Fruit fly (Drosophila melanogaster) whole organism, embryonic: Measurements from ENCODE around the gene Rip11.

Experiments used
- CG10543 ChIP-seq: fragments of 200-800 bp; sonication (Bioruptor generic); optimal IDR thresholded peaks from 3 replicates; lab custom pipeline; 2017; ENCODE audit warnings: missing biosample characterization, mild to moderate bottlenecking, missing genetic modification characterization, moderate library complexity
- CG12104 ChIP-seq: fragments of 200-800 bp; sonication (Bioruptor generic); optimal IDR thresholded peaks from 3 replicates; lab custom pipeline; 2016; ENCODE audit warnings: missing biosample characterization, missing genetic modification characterization
- CG12769 ChIP-seq: fragments of 200-800 bp; sonication (Bioruptor generic); optimal IDR thresholded peaks from 2 replicates; lab custom pipeline; 2019; ENCODE audit warnings: missing biosample characterization, mild to moderate bottlenecking, missing genetic modification characterization, moderate library complexity
- CG14050 ChIP-seq: fragments of 200-800 bp; sonication (Bioruptor generic); IDR thresholded peaks from 3 replicates; pipeline ENCODE4 v1.3.6; 2022; ENCODE audit warnings: missing biosample characterization, missing genetic modification characterization
- CG15696 ChIP-seq: fragments of 200-800 bp; sonication (Bioruptor generic); optimal IDR thresholded peaks from 2 replicates; lab custom pipeline; 2019; ENCODE audit warnings: missing biosample characterization, mild to moderate bottlenecking, missing genetic modification characterization, moderate library complexity
- CG16813 ChIP-seq: fragments of 200-800 bp; sonication (Bioruptor generic); IDR thresholded peaks from 3 replicates; pipeline ENCODE4 v1.3.6; 2022; ENCODE audit warnings: missing biosample characterization, missing genetic modification characterization; ENCODE audit not compliant: partially characterized antibody
- CG17361 ChIP-seq: fragments of 200-800 bp; sonication (Bioruptor generic); IDR thresholded peaks from 3 replicates; pipeline ENCODE4 v1.3.6; 2022; ENCODE audit warnings: missing biosample characterization, missing genetic modification characterization
- CG17829 ChIP-seq: fragments of 200-800 bp; optimal IDR thresholded peaks from 2 replicates; lab custom pipeline; 2019; ENCODE audit warnings: missing biosample characterization, mild to moderate bottlenecking, missing genetic modification characterization, moderate library complexity
- CG18619 ChIP-seq: fragments of 200-800 bp; sonication (Bioruptor generic); optimal IDR thresholded peaks from 3 replicates; lab custom pipeline; 2017; ENCODE audit warnings: missing biosample characterization, mild to moderate bottlenecking, missing genetic modification characterization
- CG2889 ChIP-seq: fragments of 200-800 bp; sonication (Bioruptor generic); IDR thresholded peaks from 3 replicates; pipeline ENCODE4 v1.3.6; 2022; ENCODE audit warnings: missing biosample characterization, missing genetic modification characterization
- CG31224 ChIP-seq: fragments of 200-800 bp; sonication (Bioruptor generic); IDR thresholded peaks from 2 replicates; pipeline ENCODE4 v1.3.6; 2022; ENCODE audit warnings: missing biosample characterization, missing genetic modification characterization
- CG3163 ChIP-seq: fragments of 200-800 bp; sonication (Bioruptor generic); optimal IDR thresholded peaks from 3 replicates; lab custom pipeline; 2016; ENCODE audit warnings: missing biosample characterization, missing genetic modification characterization
- CG3407 ChIP-seq: fragments of 200-800 bp; sonication (Bioruptor generic); optimal IDR thresholded peaks from 2 replicates; lab custom pipeline; 2018; ENCODE audit warnings: missing biosample characterization, mild to moderate bottlenecking, missing genetic modification characterization
- CG34422 ChIP-seq: fragments of 200-800 bp; sonication (Bioruptor generic); IDR thresholded peaks from 3 replicates; pipeline ENCODE4 v1.3.6; 2022; ENCODE audit warnings: missing biosample characterization, missing genetic modification characterization
- CG3726 ChIP-seq: fragments of 200-800 bp; sonication (Bioruptor generic); IDR thresholded peaks from 3 replicates; pipeline ENCODE4, ENCODE4 v1.3.6; 2022; ENCODE audit warnings: missing biosample characterization, missing genetic modification characterization
- CG6765 ChIP-seq: fragments of 200-800 bp; sonication (Bioruptor generic); optimal IDR thresholded peaks from 3 replicates; lab custom pipeline; 2017; ENCODE audit warnings: missing biosample characterization, mild to moderate bottlenecking, missing genetic modification characterization
- CG7271 ChIP-seq: fragments of 200-800 bp; sonication (Bioruptor generic); optimal IDR thresholded peaks from 2 replicates; lab custom pipeline; 2018; ENCODE audit warnings: missing biosample characterization, mild to moderate bottlenecking, missing genetic modification characterization, moderate library complexity
- CG7839 ChIP-seq: fragments of 200-800 bp; sonication (Bioruptor generic); optimal IDR thresholded peaks from 3 replicates; lab custom pipeline; 2018; ENCODE audit warnings: missing biosample characterization, mild to moderate bottlenecking, missing genetic modification characterization, moderate library complexity
- CG8290 ChIP-seq, 3 experiments: fragments of 200-800 bp; sonication (Bioruptor generic); optimal IDR thresholded peaks; 2 replicates each; lab custom pipeline; 2016 to 2019; ENCODE audit warnings: missing biosample characterization in 3 of 3, missing genetic modification characterization in 3 of 3, mild to moderate bottlenecking in 2 of 3, moderate library complexity in 1 of 3
- CG8388 ChIP-seq: fragments of 200-800 bp; sonication (Bioruptor generic); optimal IDR thresholded peaks from 2 replicates; lab custom pipeline; 2019; ENCODE audit warnings: missing biosample characterization, mild to moderate bottlenecking, missing genetic modification characterization, moderate library complexity
- CG8765 ChIP-seq: fragments of 200-800 bp; sonication (Bioruptor generic); IDR thresholded peaks from 2 replicates; pipeline ENCODE4 v1.3.6; 2022; ENCODE audit warnings: missing biosample characterization, missing genetic modification characterization
- CG9727 ChIP-seq: fragments of 200-800 bp; sonication (Bioruptor generic); optimal IDR thresholded peaks from 3 replicates; lab custom pipeline; 2017; ENCODE audit warnings: missing biosample characterization, mild to moderate bottlenecking, missing genetic modification characterization
- CkIIα-i1 ChIP-seq: fragments of 200-800 bp; sonication (Bioruptor generic); IDR thresholded peaks from 2 replicates; pipeline ENCODE4 v1.3.6; 2022; ENCODE audit warnings: missing biosample characterization, missing genetic modification characterization
- ERR ChIP-seq: fragments of 200-800 bp; sonication (Bioruptor generic); optimal IDR thresholded peaks from 2 replicates; lab custom pipeline; 2016; ENCODE audit warnings: missing biosample characterization, missing genetic modification characterization
- Ets65A ChIP-seq: fragments of 200-800 bp; sonication (Bioruptor generic); peaks from one replicate; lab custom pipeline; 2016; ENCODE audit warnings: missing biosample characterization, missing genetic modification characterization
- Fer3 ChIP-seq: fragments of 200-800 bp; sonication (Bioruptor generic); optimal IDR thresholded peaks from 2 replicates; lab custom pipeline; 2018; ENCODE audit warnings: missing biosample characterization, mild to moderate bottlenecking, missing genetic modification characterization, moderate library complexity
- GATAe ChIP-seq: fragments of 200-800 bp; sonication (Bioruptor generic); conservative IDR thresholded peaks from 2 replicates; pipeline ENCODE4 v1.3.6; 2022; ENCODE audit warnings: missing biosample characterization, missing genetic modification characterization
- Gsc ChIP-seq: fragments of 200-800 bp; sonication (Bioruptor generic); IDR thresholded peaks from 2 replicates; pipeline ENCODE4 v1.3.6; 2022; ENCODE audit warnings: missing biosample characterization, missing genetic modification characterization
- H15 ChIP-seq: fragments of 200-800 bp; sonication (Bioruptor generic); IDR thresholded peaks from 3 replicates; pipeline ENCODE4 v1.3.6; 2022; ENCODE audit warnings: missing biosample characterization, missing genetic modification characterization
- HLH4C ChIP-seq: fragments of 200-800 bp; sonication (Bioruptor generic); IDR thresholded peaks from 3 replicates; pipeline ENCODE4 v1.3.6; 2022; ENCODE audit warnings: missing biosample characterization, missing genetic modification characterization; ENCODE audit not compliant: partially characterized antibody
- Xbp1 ChIP-seq: fragments of 200-800 bp; sonication (Bioruptor generic); optimal IDR thresholded peaks from 3 replicates; lab custom pipeline; 2016; ENCODE audit warnings: missing biosample characterization, mild to moderate bottlenecking, missing genetic modification characterization
- Xrp1 ChIP-seq: fragments of 200-800 bp; sonication (Bioruptor generic); IDR thresholded peaks from 2 replicates; pipeline ENCODE4 v1.3.6; 2022; ENCODE audit warnings: missing biosample characterization, missing genetic modification characterization
- abd-A ChIP-seq: fragments of 200-800 bp; sonication (Bioruptor generic); optimal IDR thresholded peaks from 3 replicates; lab custom pipeline; 2019; ENCODE audit warnings: missing biosample characterization, mild to moderate bottlenecking, missing genetic modification characterization, moderate library complexity
- aop ChIP-seq: fragments of 200-800 bp; sonication (Bioruptor generic); IDR thresholded peaks from 2 replicates; pipeline ENCODE4 v1.3.6; 2022; ENCODE audit warnings: missing biosample characterization, missing genetic modification characterization
- ewg ChIP-seq: fragments of 200-800 bp; sonication (Bioruptor generic); optimal IDR thresholded peaks from 3 replicates; lab custom pipeline; 2017; ENCODE audit warnings: mild to moderate bottlenecking, missing biosample characterization, missing genetic modification reagents, missing genetic modification characterization
- gce ChIP-seq: fragments of 200-800 bp; sonication (Bioruptor generic); IDR thresholded peaks from 3 replicates; pipeline ENCODE4 v1.3.6; 2022; ENCODE audit warnings: missing biosample characterization, missing genetic modification characterization
- gcm2 ChIP-seq: fragments of 200-800 bp; sonication (Bioruptor generic); optimal IDR thresholded peaks from 2 replicates; lab custom pipeline; 2016; ENCODE audit warnings: missing biosample characterization, missing genetic modification characterization
- her ChIP-seq: fragments of 200-800 bp; sonication (Bioruptor generic); optimal IDR thresholded peaks from 2 replicates; lab custom pipeline; 2016; ENCODE audit warnings: missing biosample characterization, missing genetic modification characterization
- jumu ChIP-seq: fragments of 200-800 bp; sonication (Bioruptor generic); optimal IDR thresholded peaks from 3 replicates; lab custom pipeline; 2016; ENCODE audit warnings: missing biosample characterization, missing genetic modification characterization
- klu ChIP-seq: fragments of 200-800 bp; sonication (Bioruptor generic); IDR thresholded peaks from 2 replicates; pipeline ENCODE4 v1.3.6; 2022; ENCODE audit warnings: missing biosample characterization, missing genetic modification characterization
- lilli ChIP-seq: fragments of 200-800 bp; sonication (Bioruptor generic); optimal IDR thresholded peaks from 3 replicates; lab custom pipeline; 2016; ENCODE audit warnings: missing biosample characterization, missing genetic modification characterization
- lola ChIP-seq, 3 experiments: fragments of >200 bp in 2 of 3; fragments of 200-800 bp in 1 of 3; sonication (Bioruptor generic) in 1 of 3; optimal IDR thresholded peaks; 2 replicates each; lab custom pipeline; 2017 to 2019; ENCODE audit warnings: missing biosample characterization in 3 of 3, missing genetic modification characterization in 3 of 3, mild to moderate bottlenecking in 1 of 3, moderate library complexity in 1 of 3
- odd ChIP-seq: fragments of 200-800 bp; sonication (Bioruptor generic); optimal IDR thresholded peaks from 2 replicates; lab custom pipeline; 2017; ENCODE audit warnings: missing biosample characterization, mild to moderate bottlenecking, missing genetic modification characterization
- phol ChIP-seq: fragments of 200-800 bp; sonication (Bioruptor generic); optimal IDR thresholded peaks from 3 replicates; lab custom pipeline; 2018; ENCODE audit warnings: missing biosample characterization, mild to moderate bottlenecking, missing genetic modification characterization, moderate library complexity
- pita ChIP-seq: fragments of 200-800 bp; sonication (Bioruptor generic); optimal IDR thresholded peaks from 2 replicates; lab custom pipeline; 2017; ENCODE audit warnings: missing biosample characterization, mild to moderate bottlenecking, missing genetic modification characterization
- ranshi ChIP-seq: fragments of 200-800 bp; sonication (Bioruptor generic); IDR thresholded peaks from 2 replicates; pipeline ENCODE4 v1.3.6; 2022; ENCODE audit warnings: missing biosample characterization, missing genetic modification characterization
- sc ChIP-seq, 3 experiments: fragments of >200 bp in 2 of 3; fragments of 200-800 bp in 1 of 3; sonication (Bioruptor generic) in 1 of 3; optimal IDR thresholded peaks; 2 replicates in 2 of 3; 3 replicates in 1 of 3; lab custom pipeline; 2017; ENCODE audit warnings: mild to moderate bottlenecking in 1 of 3, missing biosample characterization in 1 of 3, missing genetic modification characterization in 1 of 3, missing genetic modification reagents in 1 of 3
- tio ChIP-seq: fragments of 200-800 bp; sonication (Bioruptor generic); optimal IDR thresholded peaks from 2 replicates; lab custom pipeline; 2017; ENCODE audit warnings: missing biosample characterization, missing genetic modification characterization, inconsistent platforms
- tup ChIP-seq: fragments of 200-800 bp; sonication (Bioruptor generic); optimal IDR thresholded peaks from 2 replicates; lab custom pipeline; 2016; ENCODE audit warnings: missing biosample characterization, mild to moderate bottlenecking, missing genetic modification characterization, moderate library complexity
- vvl ChIP-seq: fragments of 200-800 bp; sonication (Bioruptor generic); IDR thresholded peaks from 2 replicates; pipeline ENCODE4 v1.3.6; 2022; ENCODE audit warnings: missing biosample characterization, missing genetic modification characterization
- zf30C ChIP-seq: fragments of 200-800 bp; sonication (Bioruptor generic); optimal IDR thresholded peaks from 3 replicates; lab custom pipeline; 2018; ENCODE audit warnings: missing biosample characterization, mild to moderate bottlenecking, missing genetic modification characterization

Rip11 gene

dm6 chrX:18657502-18657947, 10.1 kb upstream of the Rip11 start, which contains the start of gene fu (continued):
- no peak for TF ChIP-seq CG15696 (tag; lab: Kevin White, UChicago)
- peak in 1 of 3 experiments; percentile 25 for TF ChIP-seq lola (GFP tag; optimal IDR thresholded peaks at IDR 0.05; lab: Kevin White, UChicago)
- no peak for TF ChIP-seq CG3726 (GFP tag; lab: Robert Waterston, UW)
- no peak for TF ChIP-seq CG16813 (GFP tag; lab: Robert Waterston, UW)
- TF ChIP-seq CG34422 (GFP tag; lab: Robert Waterston, UW): peak; percentile 24; the same call in 1 of the 3 replicates
- no peak for TF ChIP-seq CG7271 (tag; lab: Kevin White, UChicago)
- no peak for TF ChIP-seq GATAe
- no peak for TF ChIP-seq gcm2
- TF ChIP-seq CG3163 (GFP tag; lab: Kevin White, UChicago): no peak
- no peak for TF ChIP-seq odd
- no peak for TF ChIP-seq tup (GFP tag; lab: Kevin White, UChicago)
- TF ChIP-seq Gsc: no peak
- no peak for TF ChIP-seq zf30C (GFP tag; lab: Kevin White, UChicago)
- TF ChIP-seq CG17829 (tag; lab: Kevin White, UChicago): peak; percentile 22
- TF ChIP-seq CG10543 (GFP tag; lab: Kevin White, UChicago): no peak
- TF ChIP-seq ERR (GFP tag; lab: Kevin White, UChicago): no peak
- TF ChIP-seq CG8388 (GFP tag; lab: Kevin White, UChicago): peak; percentile 17
- no peak for TF ChIP-seq H15 (GFP tag; lab: Robert Waterston, UW)
- no peak for TF ChIP-seq CG9727
- TF ChIP-seq Xrp1: no peak
- TF ChIP-seq CG8765 (GFP tag; lab: Robert Waterston, UW): no peak
- no peak for TF ChIP-seq Fer3 (tag; lab: Kevin White, UChicago)
- TF ChIP-seq CG7839 (tag; lab: Kevin White, UChicago): no peak
- TF ChIP-seq abd-A (tag; lab: Kevin White, UChicago): no peak
- TF ChIP-seq CG18619 (GFP tag; lab: Kevin White, UChicago): no peak
- TF ChIP-seq CkIIα-i1 (GFP tag; lab: Robert Waterston, UW): no peak
- TF ChIP-seq aop (GFP tag; lab: Robert Waterston, UW): no peak
- no peak for TF ChIP-seq Ets65A (GFP tag; lab: Kevin White, UChicago)
- TF ChIP-seq CG12769 (tag; lab: Kevin White, UChicago): no peak
- TF ChIP-seq gce (GFP tag; lab: Robert Waterston, UW): no peak
- TF ChIP-seq ewg (GFP tag; lab: Kevin White, UChicago): no peak
- no peak for TF ChIP-seq klu (GFP tag; lab: Robert Waterston, UW)
- TF ChIP-seq CG6765: peak; percentile 56
- peak; percentile 41 for TF ChIP-seq vvl (GFP tag; lab: Robert Waterston, UW)
- no peak for TF ChIP-seq HLH4C (GFP tag; lab: Robert Waterston, UW)
- no peak for TF ChIP-seq jumu (GFP tag; lab: Kevin White, UChicago)
- TF ChIP-seq phol (tag; lab: Kevin White, UChicago): peak; percentile 20
- TF ChIP-seq CG8290 (GFP tag; optimal IDR thresholded peaks at IDR 0.05; lab: Kevin White, UChicago): no peak
- no peak for TF ChIP-seq CG8290 (tag; optimal IDR thresholded peaks at IDR 0.05; lab: Kevin White, UChicago)
- no peak for TF ChIP-seq CG12104
- no peak for TF ChIP-seq CG14050
- TF ChIP-seq CG31224 (GFP tag; lab: Robert Waterston, UW): no peak
- TF ChIP-seq Xbp1 (GFP tag; lab: Kevin White, UChicago): no peak
- TF ChIP-seq CG2889 (GFP tag; lab: Robert Waterston, UW): no peak
- no peak for TF ChIP-seq sc (optimal IDR thresholded peaks at IDR 0.05; lab: Kevin White, UChicago)
- no peak for TF ChIP-seq sc (GFP tag; optimal IDR thresholded peaks at IDR 0.05; lab: Kevin White, UChicago)
- no peak for TF ChIP-seq tio (GFP tag; lab: Kevin White, UChicago)
- no peak for TF ChIP-seq lilli (GFP tag; lab: Kevin White, UChicago)
- no peak for TF ChIP-seq pita (GFP tag; lab: Kevin White, UChicago)
- TF ChIP-seq CG17361 (GFP tag; lab: Robert Waterston, UW): peak; percentile 65; the same call in 2 of the 3 replicates
- TF ChIP-seq her (GFP tag; lab: Kevin White, UChicago): no peak
- no peak for TF ChIP-seq ranshi (GFP tag; lab: Robert Waterston, UW)
- no peak for TF ChIP-seq CG3407
